Worm (Caenorhabditis elegans) whole organism, young adult: ENCODE measurements around the gene srh-40.

ENCODE experiments used
- B0035.1 ChIP-seq: sonication (generic microtip); optimal IDR thresholded peaks from 2 replicates; lab custom pipeline; 2016; ENCODE audit warnings: missing genetic modification characterization, mild to moderate bottlenecking, missing compliant biosample characterization, missing genotype, missing genetic modification reagents
- B0261.1 ChIP-seq: sonication (generic microtip); optimal IDR thresholded peaks from 2 replicates; lab custom pipeline; 2016; ENCODE audit warnings: mild to moderate bottlenecking, missing genetic modification characterization, moderate library complexity, missing compliant biosample characterization
- B0336.3 ChIP-seq: fragments of 200-800 bp; sonication (Bioruptor generic); IDR thresholded peaks from 2 replicates; pipeline ENCODE4 v1.3.6; 2022; ENCODE audit warnings: missing genetic modification characterization, missing compliant biosample characterization
- C06A6.2 ChIP-seq: fragments of 200-800 bp; sonication (Bioruptor generic); conservative IDR thresholded peaks from 2 replicates; pipeline ENCODE4 v1.3.6; 2022; ENCODE audit warnings: missing genetic modification characterization, missing compliant biosample characterization
- C17E4.6 ChIP-seq: fragments of 200-800 bp; sonication (Bioruptor generic); IDR thresholded peaks from 2 replicates; pipeline ENCODE4 v1.3.6; 2022; ENCODE audit warnings: missing genetic modification reagents, missing genetic modification characterization, missing compliant biosample characterization
- F10E7.11 ChIP-seq: sonication (generic microtip); optimal IDR thresholded peaks from 2 replicates; lab custom pipeline; 2017; ENCODE audit warnings: mild to moderate bottlenecking, missing genetic modification characterization, moderate library complexity, missing compliant biosample characterization
- F23B12.7 ChIP-seq: sonication (generic microtip); optimal IDR thresholded peaks from 2 replicates; lab custom pipeline; 2017; ENCODE audit warnings: missing genetic modification characterization, mild to moderate bottlenecking, missing compliant biosample characterization, antibody characterized with exemption, moderate library complexity; ENCODE audit not compliant: insufficient read depth
- F33H1.4 ChIP-seq: fragments of 200-800 bp; sonication (Bioruptor generic); IDR thresholded peaks from 2 replicates; pipeline ENCODE4 v1.3.6; 2022; ENCODE audit warnings: missing genetic modification reagents, missing genetic modification characterization, missing compliant biosample characterization
- Y53G8AR.9 ChIP-seq: fragments of 200-800 bp; sonication (Bioruptor generic); conservative IDR thresholded peaks from 2 replicates; pipeline ENCODE4 v1.3.6; 2022; ENCODE audit warnings: missing genetic modification reagents, missing genetic modification characterization, missing compliant biosample characterization
- Y56A3A.18 ChIP-seq: fragments of 200-800 bp; sonication (Bioruptor generic); IDR thresholded peaks from 2 replicates; pipeline ENCODE4 v1.3.6; 2022; ENCODE audit warnings: missing genetic modification reagents, missing genetic modification characterization, missing compliant biosample characterization
- athp-1 ChIP-seq: sonication (generic microtip); optimal IDR thresholded peaks from 2 replicates; lab custom pipeline; 2017; ENCODE audit warnings: mild to moderate bottlenecking, missing genetic modification characterization, missing compliant biosample characterization
- attf-3 ChIP-seq: fragments of 200-800 bp; sonication (Bioruptor generic); conservative IDR thresholded peaks from 2 replicates; pipeline ENCODE4 v1.3.6; 2022; ENCODE audit warnings: missing genetic modification reagents, missing genetic modification characterization, missing compliant biosample characterization
- attf-5 ChIP-seq: fragments of 200-800 bp; sonication (Bioruptor generic); optimal IDR thresholded peaks from 2 replicates; lab custom pipeline; 2018; ENCODE audit warnings: mild to moderate bottlenecking, missing genetic modification characterization, missing compliant biosample characterization
- bed-1 ChIP-seq: fragments of 200-800 bp; sonication (Bioruptor generic); IDR thresholded peaks from 2 replicates; pipeline ENCODE4 v1.3.6; 2022; ENCODE audit warnings: missing genetic modification reagents, missing genetic modification characterization, missing compliant biosample characterization
- cebp-2 ChIP-seq: fragments of 200-800 bp; sonication (Bioruptor generic); IDR thresholded peaks from 2 replicates; pipeline ENCODE4 v1.3.6; 2022; ENCODE audit warnings: missing genetic modification characterization, missing compliant biosample characterization
- ceh-27 ChIP-seq: fragments of 200-800 bp; sonication (Bioruptor generic); optimal IDR thresholded peaks from 2 replicates; lab custom pipeline; 2018; ENCODE audit warnings: mild to moderate bottlenecking, missing genetic modification characterization, moderate library complexity, missing compliant biosample characterization
- ceh-79 ChIP-seq: sonication (generic microtip); optimal IDR thresholded peaks from 2 replicates; lab custom pipeline; 2017; ENCODE audit warnings: mild to moderate bottlenecking, missing genetic modification characterization, missing compliant biosample characterization
- ceh-91 ChIP-seq: fragments of 200-800 bp; sonication (Bioruptor generic); IDR thresholded peaks from 2 replicates; pipeline ENCODE4 v1.3.6; 2022; ENCODE audit warnings: missing genetic modification reagents, missing genetic modification characterization, missing compliant biosample characterization
- chd-7 ChIP-seq: sonication (generic microtip); optimal IDR thresholded peaks from 2 replicates; lab custom pipeline; 2016; ENCODE audit warnings: mild to moderate bottlenecking, missing genetic modification characterization, moderate library complexity, missing compliant biosample characterization
- die-1 ChIP-seq: sonication (generic microtip); optimal IDR thresholded peaks from 2 replicates; lab custom pipeline; 2016; ENCODE audit warnings: missing genotype, mild to moderate bottlenecking, missing genetic modification characterization, missing compliant biosample characterization
- dpff-1 ChIP-seq: sonication (generic microtip); optimal IDR thresholded peaks from 2 replicates; lab custom pipeline; 2017; ENCODE audit warnings: mild to moderate bottlenecking, missing genetic modification characterization, missing compliant biosample characterization
- dpl-1 ChIP-seq: fragments of 150-350 bp; optimal IDR thresholded peaks from 2 replicates; lab custom pipeline; 2014; ENCODE audit warnings: missing biosample characterization, missing genetic modification reagents, missing genetic modification characterization
- egl-18 ChIP-seq: fragments of 200-800 bp; sonication (Bioruptor generic); IDR thresholded peaks from 2 replicates; pipeline ENCODE4 v1.3.6; 2022; ENCODE audit warnings: missing genetic modification reagents, missing genetic modification characterization, missing compliant biosample characterization
- ekl-4 ChIP-seq: fragments of 200-800 bp; sonication (Bioruptor generic); IDR thresholded peaks from 2 replicates; pipeline ENCODE4 v1.3.6; 2022; ENCODE audit warnings: missing genetic modification reagents, missing genetic modification characterization, missing compliant biosample characterization
- let-607 ChIP-seq, 2 experiments: fragments of 200-800 bp in 1 of 2; sonication (Bioruptor generic) in 1 of 2; sonication (generic microtip) in 1 of 2; optimal IDR thresholded peaks; 2 replicates each; lab custom pipeline; 2016 to 2018; ENCODE audit warnings: mild to moderate bottlenecking in 2 of 2, missing compliant biosample characterization in 2 of 2, missing genetic modification characterization in 2 of 2, moderate library complexity in 2 of 2, missing genotype in 1 of 2
- lir-1 ChIP-seq: fragments of 200-800 bp; sonication (Bioruptor generic); conservative IDR thresholded peaks from 2 replicates; pipeline ENCODE4 v1.3.6; 2022; ENCODE audit warnings: missing genetic modification reagents, missing genetic modification characterization, missing compliant biosample characterization
- lsl-1 ChIP-seq: fragments of 200-800 bp; sonication (Bioruptor generic); optimal IDR thresholded peaks from 2 replicates; lab custom pipeline; 2018; ENCODE audit warnings: mild to moderate bottlenecking, missing genetic modification characterization, moderate library complexity, missing compliant biosample characterization
- lsy-27 ChIP-seq: sonication (generic microtip); optimal IDR thresholded peaks from 2 replicates; lab custom pipeline; 2017; ENCODE audit warnings: missing genetic modification characterization, mild to moderate bottlenecking, missing compliant biosample characterization, antibody characterized with exemption, missing genotype, borderline replicate concordance; ENCODE audit not compliant: insufficient read depth
- madf-3 ChIP-seq: fragments of 200-800 bp; sonication (Bioruptor generic); IDR thresholded peaks from 2 replicates; pipeline ENCODE4 v1.3.6; 2022; ENCODE audit warnings: missing genetic modification reagents, missing genetic modification characterization, missing compliant biosample characterization
- madf-6 ChIP-seq: fragments of 200-800 bp; sonication (Bioruptor generic); IDR thresholded peaks from 2 replicates; pipeline ENCODE4 v1.3.6; 2022; ENCODE audit warnings: missing genetic modification reagents, missing genetic modification characterization, missing compliant biosample characterization
- mcd-1 ChIP-seq: fragments of 200-800 bp; sonication (Bioruptor generic); IDR thresholded peaks from 2 replicates; pipeline ENCODE4 v1.3.6; 2022; ENCODE audit warnings: missing genetic modification reagents, missing genetic modification characterization, missing compliant biosample characterization
- mes-4 ChIP-seq: sonication (generic microtip); optimal IDR thresholded peaks from 2 replicates; lab custom pipeline; 2016; ENCODE audit warnings: missing genotype, missing genetic modification characterization, missing compliant biosample characterization
- nfya-1 ChIP-seq: sonication (generic microtip); optimal IDR thresholded peaks from 2 replicates; lab custom pipeline; 2017; ENCODE audit warnings: antibody characterized with exemption, missing compliant biosample characterization, missing genetic modification characterization, borderline replicate concordance; ENCODE audit not compliant: insufficient read depth
- nfya-2 ChIP-seq: fragments of 200-800 bp; sonication (Bioruptor generic); IDR thresholded peaks from 2 replicates; pipeline ENCODE4 v1.3.6; 2022; ENCODE audit warnings: missing genetic modification reagents, missing genetic modification characterization, missing compliant biosample characterization
- nfyb-1 ChIP-seq: fragments of 200-800 bp; sonication (Bioruptor generic); IDR thresholded peaks from 2 replicates; pipeline ENCODE4 v1.3.6; 2022; ENCODE audit warnings: missing genetic modification reagents, missing genetic modification characterization, missing compliant biosample characterization
- pbrm-1 ChIP-seq: fragments of 200-800 bp; sonication (Bioruptor generic); IDR thresholded peaks from 2 replicates; pipeline ENCODE4 v1.3.6; 2022; ENCODE audit warnings: missing genetic modification reagents, missing genetic modification characterization, missing compliant biosample characterization
- sdz-38 ChIP-seq: sonication (generic microtip); optimal IDR thresholded peaks from 2 replicates; lab custom pipeline; 2016; ENCODE audit warnings: missing genotype, missing genetic modification characterization, missing compliant biosample characterization
- snpc-1.3 ChIP-seq: sonication (generic microtip); optimal IDR thresholded peaks from 2 replicates; lab custom pipeline; 2017; ENCODE audit warnings: missing genetic modification characterization, mild to moderate bottlenecking, missing compliant biosample characterization, antibody characterized with exemption, moderate library complexity, missing genotype, missing genetic modification reagents; ENCODE audit not compliant: insufficient read depth
- snpc-3.4 ChIP-seq: sonication (generic microtip); optimal IDR thresholded peaks from 2 replicates; lab custom pipeline; 2017; ENCODE audit warnings: missing genetic modification characterization, mild to moderate bottlenecking, missing compliant biosample characterization, antibody characterized with exemption, moderate library complexity, missing genotype, missing genetic modification reagents
- somi-1 ChIP-seq: fragments of 200-800 bp; sonication (Bioruptor generic); optimal IDR thresholded peaks from 2 replicates; lab custom pipeline; 2018; ENCODE audit warnings: mild to moderate bottlenecking, missing genetic modification characterization, missing compliant biosample characterization
- tbp1 ChIP-seq: fragments of 200-800 bp; sonication (Bioruptor generic); optimal IDR thresholded peaks from 2 replicates; lab custom pipeline; 2018; ENCODE audit warnings: mild to moderate bottlenecking, missing genetic modification characterization, missing compliant biosample characterization
- tlf-1 ChIP-seq: fragments of 200-800 bp; sonication (Bioruptor generic); optimal IDR thresholded peaks from 2 replicates; lab custom pipeline; 2018; ENCODE audit warnings: mild to moderate bottlenecking, missing genetic modification characterization, missing compliant biosample characterization
- unc-130 ChIP-seq: sonication (generic microtip); optimal IDR thresholded peaks from 2 replicates; lab custom pipeline; 2016; ENCODE audit warnings: missing genetic modification reagents, missing genetic modification characterization, missing compliant biosample characterization
- unc-62 ChIP-seq: fragments of 150-350 bp; optimal IDR thresholded peaks from 2 replicates; lab custom pipeline; 2014; ENCODE audit warnings: missing biosample characterization, missing genetic modification reagents, missing genetic modification characterization
- zim-3 ChIP-seq: sonication (generic microtip); optimal IDR thresholded peaks from 2 replicates; lab custom pipeline; 2017; ENCODE audit warnings: mild to moderate bottlenecking, missing genetic modification characterization, moderate library complexity, missing compliant biosample characterization
- ztf-18 ChIP-seq: sonication (generic microtip); optimal IDR thresholded peaks from 2 replicates; lab custom pipeline; 2016; ENCODE audit warnings: missing genotype, mild to moderate bottlenecking, missing genetic modification characterization, missing compliant biosample characterization
- ztf-25 ChIP-seq: fragments of 200-800 bp; sonication (Bioruptor generic); IDR thresholded peaks from 2 replicates; pipeline ENCODE4 v1.3.6; 2022; ENCODE audit warnings: missing genetic modification reagents, missing genetic modification characterization, missing compliant biosample characterization

Gene srh-40

ce11 chrIII:6608101-6608672 lies 2.4 kb upstream of the srh-40 start, which contains the start of the genes mdh-2 and F20H11.4 (continued):
- TF ChIP-seq die-1 (tag; lab: Kevin White, UChicago) (no peak), ztf-25 (GFP tag; lab: Robert Waterston, UW) (no peak), mcd-1 (GFP tag; lab: Robert Waterston, UW) (peak; percentile 70), F10E7.11 (tag; lab: Kevin White, UChicago) (no peak), ekl-4 (GFP tag; lab: Robert Waterston, UW) (no peak), nfyb-1 (GFP tag; lab: Robert Waterston, UW) (peak; percentile 52; the same call in 1 of the 2 replicates), B0261.1 (no peak), bed-1 (GFP tag; lab: Robert Waterston, UW) (no peak), B0336.3 (no peak), let-607 (tag; optimal IDR thresholded peaks at IDR 0.05; lab: Kevin White, UChicago) (peak in 1 of 2 experiments; percentile 17), Y56A3A.18 (GFP tag; lab: Robert Waterston, UW) (no peak), ceh-27 (peak; percentile 50), madf-3 (GFP tag; lab: Robert Waterston, UW) (no peak), sdz-38 (tag; lab: Kevin White, UChicago) (no peak), C17E4.6 (no peak), C06A6.2 (GFP tag; lab: Robert Waterston, UW) (no peak), tlf-1 (GFP tag; lab: Kevin White, UChicago) (peak; percentile 37), attf-5 (GFP tag; lab: Kevin White, UChicago) (peak; percentile 64), somi-1 (GFP tag; lab: Kevin White, UChicago) (no peak), F33H1.4 (GFP tag; lab: Robert Waterston, UW) (peak; percentile 92), lsl-1 (GFP tag; lab: Kevin White, UChicago) (peak; percentile 62), lsy-27 (tag; lab: Kevin White, UChicago) (no peak), dpl-1 (peak; percentile 91), nfya-2 (GFP tag; lab: Robert Waterston, UW) (no peak), zim-3 (tag; lab: Kevin White, UChicago) (no peak), athp-1 (tag; lab: Kevin White, UChicago) (no peak), unc-62 (GFP tag; lab: Kevin White, UChicago) (no peak), dpff-1 (no peak), snpc-3.4 (tag; lab: Kevin White, UChicago) (peak; percentile 17), cebp-2 (no peak), egl-18 (GFP tag; lab: Robert Waterston, UW) (no peak), unc-130 (no peak), madf-6 (GFP tag; lab: Robert Waterston, UW) (peak; percentile 76), mes-4 (tag; lab: Kevin White, UChicago) (no peak), nfya-1 (tag; lab: Kevin White, UChicago) (no peak), chd-7 (tag; lab: Kevin White, UChicago) (no peak), B0035.1 (tag; lab: Kevin White, UChicago) (no peak), lir-1 (GFP tag; lab: Robert Waterston, UW) (no peak), ceh-91 (peak; percentile 44; the same call in 1 of the 2 replicates), attf-3 (GFP tag; lab: Robert Waterston, UW) (no peak), tbp1 (GFP tag; lab: Kevin White, UChicago) (peak; percentile 54), ztf-18 (tag; lab: Kevin White, UChicago) (peak; percentile 25), F23B12.7 (peak; percentile 81), snpc-1.3 (tag; lab: Kevin White, UChicago) (peak; percentile 53), pbrm-1 (GFP tag; lab: Robert Waterston, UW) (peak; percentile 42; the same call in 1 of the 2 replicates), ceh-79 (no peak), Y53G8AR.9 (GFP tag; lab: Robert Waterston, UW) (0 out of 2 replicates have a peak, but pooled peaks have one; percentile 18)
